Worm (Caenorhabditis elegans) whole organism, midembryonic: ENCODE measurements around the gene R09E10.1.
A peak's percentile ranks its signal among the peaks of the same experiment; 100 is the strongest.

Source experiments
- T22C8.4 ChIP-seq: fragments of 200-800 bp; sonication (Bioruptor generic); IDR thresholded peaks from 2 replicates; pipeline ENCODE4 v1.3.6; 2022; ENCODE audit warnings: missing genetic modification characterization, missing compliant biosample characterization
- cog-1 ChIP-seq: sonication (generic microtip); optimal IDR thresholded peaks from 2 replicates; lab custom pipeline; 2016; ENCODE audit warnings: missing genetic modification characterization, missing compliant biosample characterization
- flt-1 ChIP-seq: fragments of 200-800 bp; sonication (Bioruptor generic); IDR thresholded peaks from 2 replicates; pipeline ENCODE4 v1.3.6; 2022; ENCODE audit warnings: missing genetic modification characterization, missing compliant biosample characterization
- klf-2 ChIP-seq: fragments of 200-800 bp; sonication (Bioruptor generic); conservative IDR thresholded peaks from 2 replicates; pipeline ENCODE4 v1.3.6; 2022; ENCODE audit warnings: missing genetic modification reagents, missing genetic modification characterization, missing compliant biosample characterization
- med-1 ChIP-seq: sonication (generic microtip); optimal IDR thresholded peaks from 2 replicates; lab custom pipeline; 2017; ENCODE audit warnings: missing genetic modification characterization, mild to moderate bottlenecking, missing compliant biosample characterization, antibody characterized with exemption, missing genetic modification reagents; ENCODE audit not compliant: insufficient read depth
- ref-1 ChIP-seq: fragments of 200-800 bp; sonication (Bioruptor generic); conservative IDR thresholded peaks from 2 replicates; pipeline ENCODE4 v1.3.6; 2022; ENCODE audit warnings: missing genetic modification reagents, missing genetic modification characterization, missing compliant biosample characterization
- tab-1 ChIP-seq: fragments of 200-800 bp; sonication (Bioruptor generic); IDR thresholded peaks from 2 replicates; pipeline ENCODE4 v1.3.6; 2022; ENCODE audit warnings: missing genetic modification characterization, missing compliant biosample characterization
- ztf-23 ChIP-seq: fragments of 200-800 bp; sonication (Bioruptor generic); IDR thresholded peaks from 2 replicates; pipeline ENCODE4 v1.3.6; 2022; ENCODE audit warnings: missing genetic modification reagents, missing genetic modification characterization, missing compliant biosample characterization
- ztf-29 ChIP-seq: fragments of 200-800 bp; sonication (Bioruptor generic); IDR thresholded peaks from 2 replicates; pipeline ENCODE4 v1.3.6; 2022; ENCODE audit warnings: missing genetic modification reagents, missing genetic modification characterization, missing compliant biosample characterization

R09E10.1 gene

DNA sequence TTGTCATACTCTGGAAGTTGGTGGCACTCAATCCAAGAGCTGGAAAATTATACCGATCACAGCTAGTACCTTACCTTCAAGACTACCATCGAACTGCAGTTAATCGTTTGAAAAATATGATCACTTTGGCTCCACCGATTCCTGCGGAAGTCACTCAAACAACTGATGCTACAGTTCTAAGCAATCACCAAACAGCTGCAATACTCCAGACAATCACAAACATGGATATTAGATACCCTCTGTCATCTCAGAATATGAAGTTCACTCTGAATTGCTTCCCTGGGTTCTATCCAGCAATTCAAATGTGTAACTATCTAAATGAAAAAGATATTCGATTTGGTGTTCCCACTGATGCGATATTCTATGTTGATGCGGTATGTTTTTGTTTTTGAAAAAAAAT, 34.0 kb downstream of the R09E10.1 start:
- TF ChIP-seq T22C8.4 (GFP tag; lab: Robert Waterston, UW), result no peak
- TF ChIP-seq cog-1 (tag; lab: Kevin White, UChicago), result no peak
- no peak for TF ChIP-seq ref-1 (GFP tag; lab: Robert Waterston, UW)
- TF ChIP-seq ztf-29 (GFP tag; lab: Robert Waterston, UW), result no peak
- TF ChIP-seq klf-2 (GFP tag; lab: Robert Waterston, UW), result no peak
- no peak for TF ChIP-seq flt-1 (GFP tag; lab: Robert Waterston, UW)
- TF ChIP-seq ztf-23 (GFP tag; lab: Robert Waterston, UW), result no peak
- TF ChIP-seq med-1 (GFP tag; lab: Kevin White, UChicago), result no peak
- TF ChIP-seq tab-1 (GFP tag; lab: Robert Waterston, UW), result no peak

DNA sequence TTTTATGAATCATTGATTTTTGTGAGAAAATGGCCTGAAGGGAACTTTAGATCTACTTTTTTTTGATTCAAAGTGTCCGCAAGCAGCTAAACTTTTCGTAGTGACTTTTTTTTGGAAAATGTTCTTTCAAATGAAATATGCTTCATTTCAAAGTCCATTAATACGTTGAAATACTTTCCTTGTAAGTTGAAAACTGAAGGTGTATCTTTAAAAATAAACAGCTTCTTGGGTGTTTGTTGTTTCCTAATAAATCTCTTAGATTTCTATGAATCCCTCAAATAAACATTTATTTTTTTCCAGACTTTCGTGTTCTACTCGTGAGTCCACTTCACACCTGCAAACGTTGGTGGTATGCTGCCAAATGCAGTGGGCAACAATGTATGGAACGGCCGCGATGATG, 35.9 kb downstream of the R09E10.1 start, which contains the start of gene ebax-1:
Gene ebax-1 (plus strand): TSS at position 301 of the 400 bp plus-strand sequence.
- TF ChIP-seq klf-2 (GFP tag; lab: Robert Waterston, UW) (no peak), ztf-29 (GFP tag; lab: Robert Waterston, UW) (no peak), ztf-23 (GFP tag; lab: Robert Waterston, UW) (no peak), ref-1 (GFP tag; lab: Robert Waterston, UW) (no peak), tab-1 (GFP tag; lab: Robert Waterston, UW) (no peak), flt-1 (GFP tag; lab: Robert Waterston, UW) (no peak), cog-1 (tag; lab: Kevin White, UChicago) (no peak), T22C8.4 (GFP tag; lab: Robert Waterston, UW) (no peak), med-1 (GFP tag; lab: Kevin White, UChicago) (no peak)

DNA sequence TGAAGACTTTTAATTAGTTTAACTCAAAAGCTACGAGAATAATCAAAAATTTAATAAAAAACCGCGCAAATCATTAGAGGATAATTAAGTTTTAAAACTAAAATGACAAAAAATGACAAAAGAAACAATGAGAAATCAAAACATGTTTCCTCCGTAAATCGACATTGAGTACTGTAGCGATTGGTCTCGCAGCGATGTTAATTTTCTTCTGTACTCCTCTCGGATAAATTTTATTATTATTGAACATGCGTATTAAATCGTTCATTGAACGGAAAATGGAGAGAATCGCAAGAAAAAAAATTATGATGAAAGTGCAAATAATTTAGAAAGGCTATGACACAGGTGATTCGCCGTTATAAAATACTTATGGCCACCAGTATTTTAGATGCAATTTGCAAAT, 37.2 kb downstream of the R09E10.1 start:
- no peak for TF ChIP-seq ztf-29 (GFP tag; lab: Robert Waterston, UW)
- TF ChIP-seq tab-1 (GFP tag; lab: Robert Waterston, UW), result no peak
- no peak for TF ChIP-seq ref-1 (GFP tag; lab: Robert Waterston, UW)
- TF ChIP-seq ztf-23 (GFP tag; lab: Robert Waterston, UW), result no peak
- TF ChIP-seq med-1 (GFP tag; lab: Kevin White, UChicago), result no peak
- TF ChIP-seq flt-1 (GFP tag; lab: Robert Waterston, UW), result no peak
- no peak for TF ChIP-seq T22C8.4 (GFP tag; lab: Robert Waterston, UW)
- no peak for TF ChIP-seq klf-2 (GFP tag; lab: Robert Waterston, UW)
- TF ChIP-seq cog-1 (tag; lab: Kevin White, UChicago), result no peak

DNA sequence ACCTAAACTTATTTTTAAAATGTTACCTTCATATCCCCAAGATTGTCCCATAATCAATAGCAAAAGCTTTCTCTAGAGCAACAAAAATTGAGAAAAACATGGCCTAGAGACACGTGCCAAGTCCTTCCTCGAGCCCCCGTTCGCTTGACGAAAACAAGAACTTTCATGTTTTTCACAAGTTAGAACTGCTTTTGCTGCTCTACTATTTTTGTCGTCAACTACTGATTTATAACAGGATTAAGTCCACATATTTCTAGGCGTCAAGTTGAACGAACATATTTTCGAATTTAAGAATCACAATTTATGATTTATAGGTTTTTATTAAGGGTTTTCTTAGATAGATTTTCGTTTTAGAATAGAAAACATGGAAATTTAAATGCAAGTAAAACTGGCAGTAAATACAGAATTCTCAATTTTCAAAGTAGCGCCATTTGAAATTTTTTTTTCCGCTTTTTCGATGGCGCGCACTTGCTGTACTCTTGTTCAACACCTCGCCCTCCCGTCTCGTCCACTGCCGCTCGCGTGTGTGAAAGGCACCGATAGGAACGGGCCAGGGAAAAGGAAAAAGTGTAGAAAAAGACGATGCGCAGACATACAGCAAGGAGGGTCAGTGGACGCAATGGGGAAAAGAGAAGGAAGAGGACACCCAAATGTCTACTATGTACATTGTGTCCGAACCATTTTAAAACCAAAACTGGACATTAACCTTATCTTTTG, 38.2 kb downstream of the R09E10.1 start, which contains the start of gene rad-51:
Gene rad-51 (minus strand): TSS at position 51 of the 717 bp plus-strand sequence.
- TF ChIP-seq ref-1 (GFP tag; lab: Robert Waterston, UW), result no peak
- no peak for TF ChIP-seq klf-2 (GFP tag; lab: Robert Waterston, UW)
- TF ChIP-seq flt-1 (GFP tag; lab: Robert Waterston, UW), result no peak
- TF ChIP-seq med-1 (GFP tag; lab: Kevin White, UChicago), result no peak
- TF ChIP-seq tab-1 (GFP tag; lab: Robert Waterston, UW), result 0 out of 2 replicates have a peak, but pooled peaks have one; percentile 9
- TF ChIP-seq ztf-23 (GFP tag; lab: Robert Waterston, UW), result no peak
- no peak for TF ChIP-seq T22C8.4 (GFP tag; lab: Robert Waterston, UW)
- TF ChIP-seq ztf-29 (GFP tag; lab: Robert Waterston, UW), result no peak
- TF ChIP-seq cog-1 (tag; lab: Kevin White, UChicago), result peak; percentile 38

DNA sequence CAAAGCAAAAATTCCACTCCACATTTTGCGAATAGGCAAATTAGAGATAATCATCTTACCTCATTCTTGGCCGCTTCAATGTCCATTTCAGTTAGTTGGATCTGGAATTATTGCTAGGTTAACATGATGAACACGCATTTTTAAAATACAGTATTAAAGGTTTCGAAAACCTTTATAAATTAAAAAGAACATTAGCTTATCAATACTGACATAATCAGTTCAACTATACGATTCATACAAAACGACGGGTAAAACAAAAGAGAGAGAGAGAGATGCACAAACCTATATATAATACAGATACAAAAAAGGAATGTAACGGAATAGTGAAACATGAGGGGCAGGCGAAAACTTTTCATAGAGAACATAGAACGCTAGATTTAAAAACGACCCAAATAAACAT, 41.1 kb downstream of the R09E10.1 start, which contains the start of gene thk-1:
Gene thk-1 (minus strand): TSS at position 101 of the 400 bp plus-strand sequence.
- TF ChIP-seq ztf-23 (GFP tag; lab: Robert Waterston, UW) (no peak), med-1 (GFP tag; lab: Kevin White, UChicago) (no peak), ref-1 (GFP tag; lab: Robert Waterston, UW) (no peak)

DNA sequence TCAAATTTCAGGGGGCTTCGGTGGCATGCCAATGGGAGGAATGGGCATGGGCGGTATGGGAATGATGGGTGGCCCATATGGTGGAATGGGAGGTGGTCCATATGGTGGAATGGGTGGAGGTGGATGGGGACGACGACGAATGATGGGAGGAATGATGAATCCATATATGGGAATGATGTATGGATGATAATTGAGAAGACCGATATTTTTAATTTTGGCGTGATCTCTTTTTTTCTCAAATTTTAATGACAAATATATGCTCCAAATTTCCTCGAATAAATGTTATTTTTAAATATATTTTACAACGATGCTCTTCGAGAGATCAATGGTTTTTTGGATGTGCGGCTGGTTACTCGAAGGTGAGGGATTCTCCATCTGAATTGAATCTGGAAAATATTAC, 44.8 kb downstream of the R09E10.1 start, which contains the start of gene Y43C5A.4:
Gene Y43C5A.4 (plus strand): TSS at position 301 of the 400 bp plus-strand sequence.
- TF ChIP-seq ztf-29 (GFP tag; lab: Robert Waterston, UW) (no peak), ref-1 (GFP tag; lab: Robert Waterston, UW) (no peak)

DNA sequence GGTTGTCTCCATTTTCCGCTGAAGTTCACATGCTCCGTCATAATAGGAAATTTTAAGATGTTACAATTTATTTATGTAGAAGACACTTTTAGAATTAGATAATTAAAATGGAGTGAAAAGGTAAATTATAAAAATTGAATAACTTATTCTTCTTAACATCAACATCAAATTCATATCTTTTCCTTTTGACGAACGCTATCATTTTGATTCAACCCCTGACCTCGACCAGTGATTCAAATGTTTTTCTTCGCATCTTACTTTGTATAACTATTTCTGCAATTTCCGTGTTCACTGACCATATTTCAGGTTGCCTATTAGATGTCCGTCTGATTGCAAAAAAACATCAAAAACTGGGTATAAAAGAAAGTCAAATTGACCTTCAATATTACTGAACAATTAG, 45.6 kb downstream of the R09E10.1 start, which contains the start of gene Y43C5A.7:
Gene Y43C5A.7 (plus strand): TSS at position 301 of the 400 bp plus-strand sequence.
- no peak for TF ChIP-seq tab-1 (GFP tag; lab: Robert Waterston, UW)
- no peak for TF ChIP-seq T22C8.4 (GFP tag; lab: Robert Waterston, UW)
- no peak for TF ChIP-seq med-1 (GFP tag; lab: Kevin White, UChicago)

DNA sequence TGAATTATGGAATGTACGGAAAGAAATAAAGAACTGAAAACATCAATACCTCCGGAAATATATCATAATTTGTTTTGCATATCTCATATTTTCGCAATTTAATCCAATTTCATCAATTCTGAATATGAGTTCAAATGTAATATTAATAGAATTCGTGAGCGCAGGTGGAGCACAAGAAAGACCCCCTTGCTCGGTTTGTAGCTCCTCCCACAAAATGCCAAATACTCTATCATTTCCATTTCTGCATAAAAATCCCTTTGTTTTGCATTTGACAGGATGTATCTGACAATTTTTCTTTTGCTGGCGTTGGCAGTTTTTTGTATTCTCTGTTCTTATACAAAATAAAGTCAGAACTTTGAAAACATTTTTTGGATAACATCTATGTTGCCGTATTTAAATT, 47.5 kb downstream of the R09E10.1 start:
- TF ChIP-seq ztf-29 (GFP tag; lab: Robert Waterston, UW) (no peak), klf-2 (GFP tag; lab: Robert Waterston, UW) (no peak), flt-1 (GFP tag; lab: Robert Waterston, UW) (no peak), med-1 (GFP tag; lab: Kevin White, UChicago) (no peak), cog-1 (tag; lab: Kevin White, UChicago) (no peak), tab-1 (GFP tag; lab: Robert Waterston, UW) (no peak), T22C8.4 (GFP tag; lab: Robert Waterston, UW) (no peak), ref-1 (GFP tag; lab: Robert Waterston, UW) (no peak), ztf-23 (GFP tag; lab: Robert Waterston, UW) (no peak)

DNA sequence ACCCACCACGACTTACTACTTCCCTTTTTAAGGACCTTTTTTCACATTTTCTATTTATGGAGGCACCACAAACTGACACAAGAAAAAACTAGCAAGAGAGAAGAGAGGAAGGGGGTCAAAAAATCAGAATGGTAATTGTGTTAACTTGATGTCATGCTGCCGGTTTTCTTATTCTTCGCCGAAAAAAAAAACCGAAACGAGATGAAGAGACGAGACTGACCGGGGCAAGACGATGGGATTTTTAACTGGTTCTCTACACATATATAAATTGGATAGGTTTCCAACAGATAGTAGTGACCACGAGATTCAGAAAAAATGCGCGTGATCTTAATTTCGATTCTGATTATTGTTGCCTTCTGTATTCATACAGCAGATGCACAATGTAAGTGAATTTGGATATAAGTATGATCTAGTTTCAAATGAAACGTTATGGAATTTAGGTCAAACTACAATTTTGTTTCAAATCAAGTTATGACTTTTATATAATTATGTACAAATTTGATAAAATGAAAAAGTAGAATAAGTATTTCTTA, 48.7 kb downstream of the R09E10.1 start, which contains the start of gene Y43C5A.3:
Gene Y43C5A.3 (plus strand): TSS at position 256 of the 533 bp plus-strand sequence.
- TF ChIP-seq tab-1 (GFP tag; lab: Robert Waterston, UW) (no peak), ztf-29 (GFP tag; lab: Robert Waterston, UW) (no peak), cog-1 (tag; lab: Kevin White, UChicago) (no peak), med-1 (GFP tag; lab: Kevin White, UChicago) (no peak), T22C8.4 (GFP tag; lab: Robert Waterston, UW) (no peak), ztf-23 (GFP tag; lab: Robert Waterston, UW) (no peak), ref-1 (GFP tag; lab: Robert Waterston, UW) (no peak), klf-2 (GFP tag; lab: Robert Waterston, UW) (no peak), flt-1 (GFP tag; lab: Robert Waterston, UW) (no peak)
